Worm (Caenorhabditis elegans) whole organism, L1 larva: ENCODE data around the gene F13C5.1.

Experiments used
- aha-1 ChIP-seq: fragments of 150-350 bp; optimal IDR thresholded peaks from 2 replicates; lab custom pipeline; 2014; ENCODE audit warnings: missing biosample characterization, missing genetic modification characterization
- blmp-1 ChIP-seq: fragments of 150-350 bp; optimal IDR thresholded peaks from 2 replicates; lab custom pipeline; 2014; ENCODE audit warnings: missing biosample characterization, missing genetic modification characterization
- ces-1 ChIP-seq: fragments of 150-350 bp; optimal IDR thresholded peaks from 2 replicates; lab custom pipeline; 2014; ENCODE audit warnings: missing biosample characterization, missing genetic modification reagents, missing genetic modification characterization
- dpl-1 ChIP-seq, 3 experiments: fragments of 150-350 bp in 2 of 3; sonication (generic microtip) in 1 of 3; optimal IDR thresholded peaks; 2 replicates each; lab custom pipeline; 2014 to 2017; ENCODE audit warnings: missing biosample characterization in 3 of 3, missing genetic modification characterization in 3 of 3, missing genetic modification reagents in 3 of 3
- lin-13 ChIP-seq: fragments of 150-350 bp; optimal IDR thresholded peaks from 2 replicates; lab custom pipeline; 2014; ENCODE audit warnings: missing biosample characterization, missing genetic modification reagents, missing genetic modification characterization
- lsy-2 ChIP-seq, 2 experiments: fragments of 150-350 bp; optimal IDR thresholded peaks; 2 replicates each; lab custom pipeline; 2014; ENCODE audit warnings: missing biosample characterization in 2 of 2, missing genetic modification characterization in 2 of 2
- nhr-11 ChIP-seq: fragments of 150-350 bp; optimal IDR thresholded peaks from 2 replicates; lab custom pipeline; 2014; ENCODE audit warnings: missing biosample characterization, missing genetic modification characterization
- nhr-237 ChIP-seq: fragments of 150-350 bp; optimal IDR thresholded peaks from 2 replicates; lab custom pipeline; 2014; ENCODE audit warnings: missing biosample characterization, missing genetic modification characterization
- nhr-28 ChIP-seq: fragments of 150-350 bp; optimal IDR thresholded peaks from 2 replicates; lab custom pipeline; 2014; ENCODE audit warnings: missing biosample characterization, missing genetic modification characterization
- nhr-47 ChIP-seq: sonication (generic microtip); optimal IDR thresholded peaks from 2 replicates; lab custom pipeline; 2016; ENCODE audit warnings: mild to moderate bottlenecking, missing genetic modification characterization, moderate library complexity, missing compliant biosample characterization
- nhr-71 ChIP-seq: sonication (generic microtip); optimal IDR thresholded peaks from 2 replicates; lab custom pipeline; 2016; ENCODE audit warnings: mild to moderate bottlenecking, missing genetic modification characterization, moderate library complexity, missing compliant biosample characterization
- unc-86 ChIP-seq: sonication (generic microtip); optimal IDR thresholded peaks from 2 replicates; lab custom pipeline; 2016; ENCODE audit warnings: missing genetic modification characterization, missing compliant biosample characterization
- zip-4 ChIP-seq: fragments of 200-800 bp; sonication (Bioruptor generic); optimal IDR thresholded peaks from 2 replicates; lab custom pipeline; 2018; ENCODE audit warnings: mild to moderate bottlenecking, missing genetic modification characterization, moderate library complexity, missing compliant biosample characterization

ce11 chrX:651616-652015 is 49.7 kb downstream of the F13C5.1 start:
- TF ChIP-seq lsy-2 (tag; optimal IDR thresholded peaks at IDR 0.05; lab: Kevin White, UChicago): no peak
- no peak for TF ChIP-seq nhr-47 (tag; lab: Kevin White, UChicago)
- no peak for TF ChIP-seq blmp-1 (tag; lab: Kevin White, UChicago)
- TF ChIP-seq dpl-1 (GFP tag; optimal IDR thresholded peaks at IDR 0.05; lab: Kevin White, UChicago): no peak
- TF ChIP-seq nhr-71: no peak
- TF ChIP-seq nhr-237 (tag; lab: Kevin White, UChicago): no peak
- no peak for TF ChIP-seq unc-86
- TF ChIP-seq ces-1: no peak
- no peak for TF ChIP-seq zip-4 (GFP tag; lab: Kevin White, UChicago)
- no peak for TF ChIP-seq nhr-11 (tag; lab: Kevin White, UChicago)
- TF ChIP-seq aha-1 (tag; lab: Kevin White, UChicago): no peak
- TF ChIP-seq nhr-28 (tag; lab: Kevin White, UChicago): no peak
- no peak for TF ChIP-seq lin-13 (GFP tag; lab: Kevin White, UChicago)
